Worm (Caenorhabditis elegans): ENCODE measurements around the gene fbxb-16.
"Not testable (repeated sequence)": the region's sequence is repeated elsewhere in the genome, so short reads cannot be mapped to it uniquely, and the experiment has no call there.

ce11 chrII:1632216-1632615 lies 19.5 kb downstream of the fbxb-16 start, which contains the start of gene C08E3.13:
- not testable (repeated sequence) for TF ChIP-seq nhr-12 (tag; optimal IDR thresholded peaks at IDR 0.05); mdl-1 (tag; optimal IDR thresholded peaks at IDR 0.05); nhr-28 (tag; optimal IDR thresholded peaks at IDR 0.05); jun-1 (tag; optimal IDR thresholded peaks at IDR 0.05); egl-27 (tag; optimal IDR thresholded peaks at IDR 0.05); fkh-10 (GFP tag; optimal IDR thresholded peaks at IDR 0.05); fos-1 (tag; optimal IDR thresholded peaks at IDR 0.05); nhr-76 (tag; optimal IDR thresholded peaks at IDR 0.05)

All from whole organism, L3 larva.